Fruit fly (Drosophila melanogaster): ENCODE measurements around the gene CG13255.

CG13255 gene

DNA sequence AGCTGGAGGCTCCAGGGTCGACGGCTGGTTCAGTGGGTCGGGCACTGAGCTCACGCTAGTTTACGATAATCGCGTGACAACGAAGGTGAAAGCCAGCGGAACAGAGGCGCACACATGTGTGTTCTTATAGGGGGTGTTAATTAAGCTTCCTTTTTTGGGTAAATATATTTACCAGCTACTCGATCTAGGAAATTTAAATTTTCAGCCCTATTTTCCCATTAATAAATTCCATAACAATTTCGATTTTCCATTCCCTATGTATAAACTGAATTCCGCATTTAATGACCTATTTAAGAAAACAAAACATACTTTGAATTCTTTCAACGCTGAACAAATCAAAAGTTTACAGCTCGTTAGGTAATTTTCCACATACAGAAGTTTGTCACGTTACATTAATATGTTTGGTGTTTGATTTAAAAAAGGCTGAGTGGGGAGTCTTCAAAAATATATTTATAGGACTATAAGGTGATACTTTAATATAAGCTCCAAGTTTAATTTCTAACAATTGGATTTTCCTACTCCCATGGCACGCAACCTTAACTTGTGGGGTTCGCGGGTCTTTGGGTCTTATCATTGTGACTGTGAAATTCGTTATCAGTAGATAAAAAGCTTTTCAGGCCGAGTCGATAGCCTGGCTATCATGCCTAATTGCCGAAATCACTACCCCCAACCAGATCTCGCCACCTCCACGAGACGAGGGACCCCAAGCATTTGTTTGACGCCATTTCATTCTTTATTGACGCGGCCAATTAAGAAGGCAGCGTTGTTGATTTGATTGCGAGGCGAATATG lies at the start of gene CG13255:
Gene CG13255, plus strand, starts transcription at position 449 of the 791 bp plus-strand sequence.
- TF ChIP-seq CG17801 (GFP tag; optimal IDR thresholded peaks at IDR 0.05; ENCODE audit: partially characterized antibody), result no peak

- TF ChIP-seq CG17801 (GFP tag; optimal IDR thresholded peaks at IDR 0.05; ENCODE audit: partially characterized antibody), result peak; percentile 3
Observed at dm6 chr3L:20787835-20788380, 49.4 kb upstream of the CG13255 start, which contains the start of gene CG11396. CG11396 (minus strand) TSS chr3L:20788137.

- TF ChIP-seq CG17801 (GFP tag; optimal IDR thresholded peaks at IDR 0.05; ENCODE audit: partially characterized antibody), result no peak
Observed at dm6 chr3L:20789299-20789698, 48.0 kb upstream of the CG13255 start.

DNA sequence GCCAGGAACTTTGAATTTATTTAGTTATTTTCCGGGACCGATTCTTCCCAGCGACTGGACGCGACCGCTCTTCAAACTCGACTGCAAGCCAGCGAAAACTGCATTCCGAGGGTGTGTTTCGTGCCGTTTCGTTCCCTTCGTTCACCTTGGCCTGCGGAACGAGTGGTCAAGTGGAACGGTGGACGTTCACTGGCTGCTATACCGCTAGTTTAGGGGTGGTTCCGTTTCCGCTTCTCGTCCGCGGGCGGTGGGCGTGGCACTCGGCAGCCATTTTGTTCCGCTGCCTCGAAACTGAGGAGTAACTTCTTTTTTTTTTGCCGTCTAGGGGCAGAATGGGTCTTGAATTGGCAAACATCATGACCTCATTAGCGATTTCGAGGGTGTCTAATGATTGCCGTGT lies 44.6 kb upstream of the CG13255 start, which contains the start of gene Six4:
Gene Six4, minus strand, starts transcription at position 85 of the 400 bp plus-strand sequence.
- no peak for TF ChIP-seq CG17801 (GFP tag; optimal IDR thresholded peaks at IDR 0.05; ENCODE audit: partially characterized antibody)

- no peak for TF ChIP-seq CG17801 (GFP tag; optimal IDR thresholded peaks at IDR 0.05; ENCODE audit: partially characterized antibody)
Observed at dm6 chr3L:20796757-20797156, 40.5 kb upstream of the CG13255 start.

dm6 chr3L:20797379-20797778 lies 39.9 kb upstream of the CG13255 start:
- TF ChIP-seq CG17801 (GFP tag; optimal IDR thresholded peaks at IDR 0.05; ENCODE audit: partially characterized antibody), result no peak

DNA sequence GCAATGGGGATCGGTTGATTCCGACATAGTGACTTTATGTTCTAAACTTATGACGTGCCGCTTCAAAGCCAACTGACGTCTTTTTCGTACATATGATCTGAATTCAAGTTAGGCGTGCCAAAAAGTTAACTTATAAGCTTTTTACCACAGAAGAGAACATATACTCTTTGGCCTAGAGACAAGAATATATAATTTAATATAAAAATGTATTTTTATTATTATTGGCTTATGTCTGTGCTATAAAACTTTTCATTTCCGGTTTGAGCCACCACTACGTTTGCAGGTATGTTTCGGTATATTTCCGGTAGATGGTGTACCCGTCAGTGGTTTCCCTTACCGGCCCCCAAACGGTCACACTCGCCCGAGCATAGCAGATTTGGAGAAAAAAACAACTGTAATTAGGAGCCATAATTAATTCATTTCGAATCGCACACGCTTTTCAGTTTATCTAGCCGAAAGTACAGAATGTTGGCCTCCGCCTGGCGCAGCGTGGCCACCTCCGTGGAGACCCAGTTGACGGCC lies 38.9 kb upstream of the CG13255 start, which contains the start of the genes CG3698 and tzn:
Gene CG3698, minus strand, starts transcription at position 51 of the 522 bp plus-strand sequence.
Gene tzn, plus strand, starts transcription at position 321 of the 522 bp plus-strand sequence.
- TF ChIP-seq CG17801 (GFP tag; optimal IDR thresholded peaks at IDR 0.05; ENCODE audit: partially characterized antibody), result peak; percentile 80

dm6 chr3L:20800208-20800607 lies 37.1 kb upstream of the CG13255 start, which contains the start of gene Spc105R:
Spc105R (plus strand) TSS chr3L:20800410.
- TF ChIP-seq CG17801 (GFP tag; optimal IDR thresholded peaks at IDR 0.05; ENCODE audit: partially characterized antibody), result no peak

dm6 chr3L:20809088-20809999 lies 27.9 kb upstream of the CG13255 start, which contains the start of the genes CG3634 and HIPP1:
CG3634 (minus strand) TSS chr3L:20809272.
HIPP1 (plus strand) TSS chr3L:20809669.
- no peak for TF ChIP-seq CG17801 (GFP tag; optimal IDR thresholded peaks at IDR 0.05; ENCODE audit: partially characterized antibody)

- peak; percentile 67 for TF ChIP-seq CG17801 (GFP tag; optimal IDR thresholded peaks at IDR 0.05; ENCODE audit: partially characterized antibody)
Observed at dm6 chr3L:20815666-20816375, 21.5 kb upstream of the CG13255 start, which contains the start of the genes CG3618 and Pka-R1. CG3618 (minus strand) TSS chr3L:20816075. Pka-R1 (plus strand) TSS chr3L:20816118.

dm6 chr3L:20817927-20818326 lies 19.4 kb upstream of the CG13255 start, which contains the start of gene Mst77F:
Mst77F (minus strand) TSS chr3L:20818027.
- no peak for TF ChIP-seq CG17801 (GFP tag; optimal IDR thresholded peaks at IDR 0.05; ENCODE audit: partially characterized antibody)

dm6 chr3L:20823206-20823803 lies 14.0 kb upstream of the CG13255 start:
- TF ChIP-seq CG17801 (GFP tag; optimal IDR thresholded peaks at IDR 0.05; ENCODE audit: partially characterized antibody), result no peak
